Fruit fly (Drosophila melanogaster) S2 (cell line): Measurements from ENCODE around the gene CG9451.

ENCODE experiments used
- CG8478 ChIP-seq: fragments of >200 bp; optimal IDR thresholded peaks from 2 replicates; lab custom pipeline; 2018
- CTCF ChIP-seq, 2 experiments: fragments of >200 bp; optimal IDR thresholded peaks; 2 replicates each; lab custom pipeline; 2018

- no peak for TF ChIP-seq CTCF (optimal IDR thresholded peaks at IDR 0.05; lab: Kevin White, UChicago)
- TF ChIP-seq CG8478 (lab: Kevin White, UChicago), result no peak
These were observed 1.3 kb downstream of the CG9451 start for dm6 chr3L:19499334-19499733.
